Fruit fly (Drosophila melanogaster) whole organism, pupa: ENCODE measurements around the gene CG17362.
A peak's percentile ranks its signal among the peaks of the same experiment; 100 is the strongest.

Source experiments
- CG10348 ChIP-seq: fragments of 200-800 bp; sonication (Bioruptor generic); IDR thresholded peaks from 2 replicates; pipeline ENCODE4 v1.3.6; 2022; ENCODE audit warnings: missing biosample characterization, missing genetic modification characterization
- CG12605 ChIP-seq: fragments of 200-800 bp; sonication (Bioruptor generic); IDR thresholded peaks from 2 replicates; pipeline ENCODE4 v1.3.6; 2022; ENCODE audit warnings: missing biosample characterization, missing genetic modification characterization
- CG13204 ChIP-seq: fragments of 200-800 bp; sonication (Bioruptor generic); optimal IDR thresholded peaks from 2 replicates; lab custom pipeline; 2018; ENCODE audit warnings: missing biosample characterization, mild to moderate bottlenecking, missing genetic modification characterization, moderate library complexity
- CG14655 ChIP-seq: fragments of 200-800 bp; sonication (Bioruptor generic); optimal IDR thresholded peaks from 3 replicates; lab custom pipeline; 2017; ENCODE audit warnings: mild to moderate bottlenecking, missing biosample characterization, missing genetic modification reagents, missing genetic modification characterization
- CG15710 ChIP-seq: fragments of 200-800 bp; sonication (Bioruptor generic); optimal IDR thresholded peaks from 2 replicates; lab custom pipeline; 2018; ENCODE audit warnings: missing biosample characterization, mild to moderate bottlenecking, missing genetic modification characterization, moderate library complexity
- CG17806 ChIP-seq: fragments of 200-800 bp; sonication (Bioruptor generic); optimal IDR thresholded peaks from 2 replicates; lab custom pipeline; 2018; ENCODE audit warnings: missing biosample characterization, mild to moderate bottlenecking, missing genetic modification characterization, moderate library complexity
- CG32121 ChIP-seq: fragments of 200-800 bp; sonication (Bioruptor generic); IDR thresholded peaks from 2 replicates; pipeline ENCODE4 v1.3.6; 2022; ENCODE audit warnings: missing biosample characterization, missing genetic modification characterization
- CG34367 ChIP-seq: fragments of 200-800 bp; sonication (Bioruptor generic); optimal IDR thresholded peaks from 2 replicates; lab custom pipeline; 2018; ENCODE audit warnings: missing biosample characterization, mild to moderate bottlenecking, missing genetic modification characterization
- CG4496 ChIP-seq: fragments of 200-800 bp; sonication (Bioruptor generic); IDR thresholded peaks from 3 replicates; pipeline ENCODE4 v1.3.6; 2022; ENCODE audit warnings: missing biosample characterization, missing genetic modification characterization
- CG8159 ChIP-seq: fragments of 200-800 bp; sonication (Bioruptor generic); optimal IDR thresholded peaks from 3 replicates; lab custom pipeline; 2018; ENCODE audit warnings: missing biosample characterization, mild to moderate bottlenecking, missing genetic modification characterization, moderate library complexity
- CG8301 ChIP-seq: fragments of 200-800 bp; sonication (Bioruptor generic); optimal IDR thresholded peaks from 2 replicates; lab custom pipeline; 2018; ENCODE audit warnings: missing biosample characterization, mild to moderate bottlenecking, missing genetic modification characterization
- CG9948 ChIP-seq: fragments of 200-800 bp; sonication (Bioruptor generic); optimal IDR thresholded peaks from 2 replicates; lab custom pipeline; 2018; ENCODE audit warnings: missing biosample characterization, mild to moderate bottlenecking, missing genetic modification characterization, moderate library complexity
- D1 ChIP-seq: fragments of 200-800 bp; sonication (Bioruptor generic); optimal IDR thresholded peaks from 2 replicates; lab custom pipeline; 2018; ENCODE audit warnings: missing biosample characterization, mild to moderate bottlenecking, missing genetic modification characterization, moderate library complexity
- EcR ChIP-seq: fragments of 200-800 bp; sonication (Bioruptor generic); optimal IDR thresholded peaks from 3 replicates; lab custom pipeline; 2019; ENCODE audit warnings: missing biosample characterization, missing genetic modification characterization, mild to moderate bottlenecking, moderate library complexity, missing genetic modification reagents
- Ets98B ChIP-seq: fragments of 200-800 bp; sonication (Bioruptor generic); IDR thresholded peaks from 2 replicates; pipeline ENCODE4 v1.3.6; 2022; ENCODE audit warnings: missing biosample characterization, missing genetic modification characterization
- Pif1A ChIP-seq: fragments of 200-800 bp; sonication (Bioruptor generic); optimal IDR thresholded peaks from 3 replicates; lab custom pipeline; 2016; ENCODE audit warnings: missing biosample characterization, missing genetic modification characterization
- Pif1B ChIP-seq: fragments of 200-800 bp; sonication (Bioruptor generic); optimal IDR thresholded peaks from 3 replicates; lab custom pipeline; 2016; ENCODE audit warnings: missing biosample characterization, missing genetic modification characterization
- Snoo ChIP-seq: fragments of 200-800 bp; sonication (Bioruptor generic); optimal IDR thresholded peaks from 3 replicates; lab custom pipeline; 2017; ENCODE audit warnings: missing biosample characterization, mild to moderate bottlenecking, missing genetic modification characterization, inconsistent platforms
- fd96Ca ChIP-seq: fragments of 200-800 bp; sonication (Bioruptor generic); IDR thresholded peaks from 3 replicates; pipeline ENCODE4 v1.3.6; 2022; ENCODE audit warnings: missing biosample characterization, missing genetic modification characterization
- gl ChIP-seq: fragments of 200-800 bp; sonication (Bioruptor generic); optimal IDR thresholded peaks from 2 replicates; lab custom pipeline; 2018; ENCODE audit warnings: missing biosample characterization, mild to moderate bottlenecking, missing genetic modification characterization
- rn ChIP-seq: fragments of 200-800 bp; sonication (Bioruptor generic); IDR thresholded peaks from 2 replicates; pipeline ENCODE4 v1.3.6; 2022; ENCODE audit warnings: missing biosample characterization, missing genetic modification characterization

CG17362 gene

dm6 chr3L:13949440-13950066 lies 36.9 kb upstream of the CG17362 start:
- TF ChIP-seq CG17806 (tag; lab: Kevin White, UChicago), result no peak
- no peak for TF ChIP-seq gl
- no peak for TF ChIP-seq Pif1B (GFP tag; lab: Kevin White, UChicago)
- peak; percentile 6 for TF ChIP-seq Pif1A (GFP tag; lab: Kevin White, UChicago)
- no peak for TF ChIP-seq CG34367 (tag; lab: Kevin White, UChicago)
- TF ChIP-seq CG32121 (GFP tag; lab: Robert Waterston, UW), result peak; percentile 67; the same call in 1 of the 2 replicates
- no peak for TF ChIP-seq rn (GFP tag; lab: Robert Waterston, UW)
- no peak for TF ChIP-seq fd96Ca
- TF ChIP-seq CG13204, result no peak
- peak; percentile 42 for TF ChIP-seq CG8301 (tag; lab: Kevin White, UChicago)
- TF ChIP-seq CG9948, result no peak
- TF ChIP-seq CG4496, result peak; percentile 82
- TF ChIP-seq CG10348 (GFP tag; lab: Robert Waterston, UW), result no peak
- 0 out of 2 replicates have a peak, but pooled peaks have one; percentile 38 for TF ChIP-seq CG12605
- peak; percentile 33 for TF ChIP-seq CG14655 (GFP tag; lab: Kevin White, UChicago)
- no peak for TF ChIP-seq CG15710 (tag; lab: Kevin White, UChicago)
- no peak for TF ChIP-seq CG8159
- TF ChIP-seq Ets98B, result peak; percentile 72
- TF ChIP-seq Snoo (tag; lab: Kevin White, UChicago), result no peak
- no peak for TF ChIP-seq EcR (GFP tag; lab: Kevin White, UChicago)
- no peak for TF ChIP-seq D1 (tag; lab: Kevin White, UChicago)

DNA sequence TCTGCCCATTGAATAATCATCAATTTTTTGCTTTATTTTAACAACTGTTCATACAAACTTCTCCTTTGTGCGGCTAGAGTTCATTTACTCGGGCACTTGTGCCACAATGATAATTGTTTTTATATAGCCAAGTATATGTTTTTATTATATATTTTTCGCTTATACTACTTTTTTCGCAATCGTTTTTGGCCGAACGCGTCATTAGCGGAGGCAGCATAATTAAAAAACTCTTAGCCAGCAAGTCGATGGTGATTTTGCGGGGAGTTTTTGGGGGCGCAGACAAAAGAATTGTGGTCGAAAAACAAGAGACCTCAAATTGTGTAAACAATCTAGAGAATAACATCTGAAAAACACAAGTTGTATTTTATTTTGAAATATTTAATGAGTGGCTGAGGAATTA lies 34.9 kb upstream of the CG17362 start:
- TF ChIP-seq CG15710 (tag; lab: Kevin White, UChicago) (no peak), CG8301 (tag; lab: Kevin White, UChicago) (no peak), CG12605 (no peak), CG8159 (no peak), CG14655 (GFP tag; lab: Kevin White, UChicago) (no peak), Snoo (tag; lab: Kevin White, UChicago) (no peak), gl (no peak), EcR (GFP tag; lab: Kevin White, UChicago) (no peak), Pif1A (GFP tag; lab: Kevin White, UChicago) (no peak), CG13204 (no peak), Ets98B (no peak), CG32121 (GFP tag; lab: Robert Waterston, UW) (no peak), CG4496 (no peak), CG34367 (tag; lab: Kevin White, UChicago) (no peak), rn (GFP tag; lab: Robert Waterston, UW) (no peak)

- TF ChIP-seq CG17806 (tag; lab: Kevin White, UChicago) (no peak), fd96Ca (no peak), CG13204 (no peak), CG4496 (no peak), CG12605 (no peak), rn (GFP tag; lab: Robert Waterston, UW) (no peak), Ets98B (no peak), CG8159 (no peak), CG9948 (no peak), CG32121 (GFP tag; lab: Robert Waterston, UW) (no peak), Pif1A (GFP tag; lab: Kevin White, UChicago) (no peak), CG14655 (GFP tag; lab: Kevin White, UChicago) (no peak), CG15710 (tag; lab: Kevin White, UChicago) (no peak), CG34367 (tag; lab: Kevin White, UChicago) (no peak), Snoo (tag; lab: Kevin White, UChicago) (no peak), Pif1B (GFP tag; lab: Kevin White, UChicago) (no peak)
Measured at dm6 chr3L:13952484-13953048, 33.9 kb upstream of the CG17362 start.

DNA sequence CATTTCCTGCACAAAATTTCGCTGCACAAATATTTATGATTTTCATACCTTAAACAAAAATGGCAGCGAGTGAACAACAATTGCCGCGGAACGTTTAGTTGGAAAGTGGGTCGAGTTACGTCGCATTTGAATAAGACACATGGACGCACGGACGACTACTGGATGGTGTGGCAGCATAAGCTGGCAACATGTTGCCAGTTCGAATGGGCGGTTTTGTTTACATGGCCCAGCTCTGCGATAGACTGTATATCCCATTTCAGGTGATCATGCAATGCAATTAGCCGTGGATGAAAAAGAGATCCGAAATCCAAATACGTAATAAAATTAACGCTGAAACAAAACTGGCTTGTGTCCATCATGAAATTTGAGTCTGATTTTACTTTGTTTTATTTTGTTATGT lies 29.8 kb upstream of the CG17362 start:
- no peak for TF ChIP-seq CG8159
- TF ChIP-seq rn (GFP tag; lab: Robert Waterston, UW), result no peak
- no peak for TF ChIP-seq CG15710 (tag; lab: Kevin White, UChicago)
- no peak for TF ChIP-seq Ets98B
- TF ChIP-seq CG17806 (tag; lab: Kevin White, UChicago), result no peak
- no peak for TF ChIP-seq CG4496
- TF ChIP-seq CG14655 (GFP tag; lab: Kevin White, UChicago), result no peak
- TF ChIP-seq Snoo (tag; lab: Kevin White, UChicago), result no peak
- TF ChIP-seq gl, result no peak

DNA sequence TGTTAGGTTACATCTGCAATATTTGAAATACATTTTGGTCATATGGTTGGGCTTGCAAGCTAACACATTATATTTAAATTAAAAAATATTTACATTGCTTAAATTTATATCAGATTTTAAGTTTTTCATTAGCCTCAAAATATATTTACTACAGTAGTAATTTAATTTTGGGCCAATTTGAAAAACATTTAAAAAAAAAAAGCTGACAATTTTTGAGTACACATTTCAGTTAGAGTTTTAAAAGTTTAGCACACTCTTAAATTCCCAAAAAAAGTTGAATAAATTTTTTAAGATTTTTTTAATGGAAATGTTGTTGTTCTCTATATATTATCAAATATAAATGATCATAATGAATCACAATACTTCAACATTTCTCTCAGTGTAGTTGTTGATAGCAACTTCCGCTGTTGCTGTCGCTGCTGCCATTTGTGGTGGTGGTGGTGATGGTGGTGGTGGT lies 29.2 kb upstream of the CG17362 start:
- TF ChIP-seq Ets98B (peak; percentile 37; the same call in 1 of the 2 replicates), CG8301 (tag; lab: Kevin White, UChicago) (peak; percentile 69), rn (GFP tag; lab: Robert Waterston, UW) (no peak), CG4496 (0 out of 3 replicates have a peak, but pooled peaks have one; percentile 12), CG17806 (tag; lab: Kevin White, UChicago) (peak; percentile 31), CG14655 (GFP tag; lab: Kevin White, UChicago) (peak; percentile 80), CG10348 (GFP tag; lab: Robert Waterston, UW) (no peak), CG34367 (tag; lab: Kevin White, UChicago) (peak; percentile 15), Snoo (tag; lab: Kevin White, UChicago) (peak; percentile 19), CG32121 (GFP tag; lab: Robert Waterston, UW) (peak; percentile 29; the same call in 1 of the 2 replicates), CG8159 (peak; percentile 57), EcR (GFP tag; lab: Kevin White, UChicago) (no peak), D1 (tag; lab: Kevin White, UChicago) (peak; percentile 43), CG15710 (tag; lab: Kevin White, UChicago) (peak; percentile 25), Pif1A (GFP tag; lab: Kevin White, UChicago) (peak; percentile 39), CG12605 (no peak), fd96Ca (no peak), CG9948 (peak; percentile 63), Pif1B (GFP tag; lab: Kevin White, UChicago) (no peak), gl (no peak), CG13204 (no peak)
